Fruit fly (Drosophila melanogaster): ENCODE measurements around the gene cort.

DNA sequence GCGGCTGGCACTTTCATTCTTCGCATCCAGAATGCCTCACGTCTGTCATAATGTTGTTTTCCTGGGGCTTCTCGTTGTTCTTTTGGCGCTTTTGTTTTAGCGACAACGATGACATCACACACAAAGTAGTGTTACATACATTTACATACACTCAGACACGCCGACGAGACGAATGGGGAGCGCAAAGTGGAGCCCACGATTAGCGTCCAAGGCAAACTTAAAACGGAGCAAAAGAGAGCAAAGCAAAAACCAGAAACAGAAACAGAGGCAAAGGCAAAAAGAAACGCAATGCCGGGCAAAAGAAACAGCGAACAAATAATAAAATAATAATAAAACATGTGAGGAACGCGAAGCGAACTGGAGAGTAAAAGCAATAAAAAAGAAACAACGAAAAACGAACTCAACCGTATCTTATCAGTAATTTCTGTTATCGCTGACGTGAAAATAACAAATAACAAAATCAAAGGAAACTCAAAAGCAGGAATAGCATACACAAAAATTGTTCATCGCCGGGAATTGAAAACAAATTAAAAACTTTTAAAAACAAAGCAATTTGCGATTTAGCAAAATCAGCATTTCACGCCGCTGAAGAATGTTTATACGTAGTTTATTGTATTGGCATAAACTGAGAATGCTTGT is 31.9 kb downstream of the cort start:
- TF ChIP-seq bab1 (GFP tag; optimal IDR thresholded peaks at IDR 0.05) (no peak), tj (GFP tag; optimal IDR thresholded peaks at IDR 0.05) (peak; percentile 93), CG1620 (GFP tag; optimal IDR thresholded peaks at IDR 0.05) (no peak), Crg-1 (GFP tag; optimal IDR thresholded peaks at IDR 0.05) (peak; percentile 19), CG11617 (GFP tag; optimal IDR thresholded peaks at IDR 0.05) (no peak), kay (GFP tag; ENCODE audit: borderline replicate concordance) (peak; percentile 99), toe (GFP tag; optimal IDR thresholded peaks at IDR 0.05) (no peak), CG12768 (GFP tag; optimal IDR thresholded peaks at IDR 0.05) (no peak), pad (GFP tag; optimal IDR thresholded peaks at IDR 0.05) (no peak), CG14711 (tag; optimal IDR thresholded peaks at IDR 0.05) (no peak), ovo (GFP tag; optimal IDR thresholded peaks at IDR 0.05) (no peak), cic (GFP tag; optimal IDR thresholded peaks at IDR 0.05) (peak; percentile 52), Hr96 (GFP tag; optimal IDR thresholded peaks at IDR 0.05) (no peak)

Measured in whole organism, adult.